Fruit fly (Drosophila melanogaster) whole organism, pupa: ENCODE results near the gene CG8852.
A peak's percentile ranks its signal among the peaks of the same experiment; 100 is the strongest.

Source experiments
- CG10348 ChIP-seq: fragments of 200-800 bp; sonication (Bioruptor generic); IDR thresholded peaks from 2 replicates; pipeline ENCODE4 v1.3.6; 2022; ENCODE audit warnings: missing biosample characterization, missing genetic modification characterization
- CG12605 ChIP-seq: fragments of 200-800 bp; sonication (Bioruptor generic); IDR thresholded peaks from 2 replicates; pipeline ENCODE4 v1.3.6; 2022; ENCODE audit warnings: missing biosample characterization, missing genetic modification characterization
- CG13204 ChIP-seq: fragments of 200-800 bp; sonication (Bioruptor generic); optimal IDR thresholded peaks from 2 replicates; lab custom pipeline; 2018; ENCODE audit warnings: missing biosample characterization, mild to moderate bottlenecking, missing genetic modification characterization, moderate library complexity
- CG14655 ChIP-seq: fragments of 200-800 bp; sonication (Bioruptor generic); optimal IDR thresholded peaks from 3 replicates; lab custom pipeline; 2017; ENCODE audit warnings: mild to moderate bottlenecking, missing biosample characterization, missing genetic modification reagents, missing genetic modification characterization
- CG15710 ChIP-seq: fragments of 200-800 bp; sonication (Bioruptor generic); optimal IDR thresholded peaks from 2 replicates; lab custom pipeline; 2018; ENCODE audit warnings: missing biosample characterization, mild to moderate bottlenecking, missing genetic modification characterization, moderate library complexity
- CG17806 ChIP-seq: fragments of 200-800 bp; sonication (Bioruptor generic); optimal IDR thresholded peaks from 2 replicates; lab custom pipeline; 2018; ENCODE audit warnings: missing biosample characterization, mild to moderate bottlenecking, missing genetic modification characterization, moderate library complexity
- CG32121 ChIP-seq: fragments of 200-800 bp; sonication (Bioruptor generic); IDR thresholded peaks from 2 replicates; pipeline ENCODE4 v1.3.6; 2022; ENCODE audit warnings: missing biosample characterization, missing genetic modification characterization
- CG34367 ChIP-seq: fragments of 200-800 bp; sonication (Bioruptor generic); optimal IDR thresholded peaks from 2 replicates; lab custom pipeline; 2018; ENCODE audit warnings: missing biosample characterization, mild to moderate bottlenecking, missing genetic modification characterization
- CG4496 ChIP-seq: fragments of 200-800 bp; sonication (Bioruptor generic); IDR thresholded peaks from 3 replicates; pipeline ENCODE4 v1.3.6; 2022; ENCODE audit warnings: missing biosample characterization, missing genetic modification characterization
- CG8159 ChIP-seq: fragments of 200-800 bp; sonication (Bioruptor generic); optimal IDR thresholded peaks from 3 replicates; lab custom pipeline; 2018; ENCODE audit warnings: missing biosample characterization, mild to moderate bottlenecking, missing genetic modification characterization, moderate library complexity
- CG8301 ChIP-seq: fragments of 200-800 bp; sonication (Bioruptor generic); optimal IDR thresholded peaks from 2 replicates; lab custom pipeline; 2018; ENCODE audit warnings: missing biosample characterization, mild to moderate bottlenecking, missing genetic modification characterization
- CG9948 ChIP-seq: fragments of 200-800 bp; sonication (Bioruptor generic); optimal IDR thresholded peaks from 2 replicates; lab custom pipeline; 2018; ENCODE audit warnings: missing biosample characterization, mild to moderate bottlenecking, missing genetic modification characterization, moderate library complexity
- D1 ChIP-seq: fragments of 200-800 bp; sonication (Bioruptor generic); optimal IDR thresholded peaks from 2 replicates; lab custom pipeline; 2018; ENCODE audit warnings: missing biosample characterization, mild to moderate bottlenecking, missing genetic modification characterization, moderate library complexity
- EcR ChIP-seq: fragments of 200-800 bp; sonication (Bioruptor generic); optimal IDR thresholded peaks from 3 replicates; lab custom pipeline; 2019; ENCODE audit warnings: missing biosample characterization, missing genetic modification characterization, mild to moderate bottlenecking, moderate library complexity, missing genetic modification reagents
- Ets98B ChIP-seq: fragments of 200-800 bp; sonication (Bioruptor generic); IDR thresholded peaks from 2 replicates; pipeline ENCODE4 v1.3.6; 2022; ENCODE audit warnings: missing biosample characterization, missing genetic modification characterization
- Pif1A ChIP-seq: fragments of 200-800 bp; sonication (Bioruptor generic); optimal IDR thresholded peaks from 3 replicates; lab custom pipeline; 2016; ENCODE audit warnings: missing biosample characterization, missing genetic modification characterization
- Pif1B ChIP-seq: fragments of 200-800 bp; sonication (Bioruptor generic); optimal IDR thresholded peaks from 3 replicates; lab custom pipeline; 2016; ENCODE audit warnings: missing biosample characterization, missing genetic modification characterization
- Snoo ChIP-seq: fragments of 200-800 bp; sonication (Bioruptor generic); optimal IDR thresholded peaks from 3 replicates; lab custom pipeline; 2017; ENCODE audit warnings: missing biosample characterization, mild to moderate bottlenecking, missing genetic modification characterization, inconsistent platforms
- fd96Ca ChIP-seq: fragments of 200-800 bp; sonication (Bioruptor generic); IDR thresholded peaks from 3 replicates; pipeline ENCODE4 v1.3.6; 2022; ENCODE audit warnings: missing biosample characterization, missing genetic modification characterization
- gl ChIP-seq: fragments of 200-800 bp; sonication (Bioruptor generic); optimal IDR thresholded peaks from 2 replicates; lab custom pipeline; 2018; ENCODE audit warnings: missing biosample characterization, mild to moderate bottlenecking, missing genetic modification characterization
- rn ChIP-seq: fragments of 200-800 bp; sonication (Bioruptor generic); IDR thresholded peaks from 2 replicates; pipeline ENCODE4 v1.3.6; 2022; ENCODE audit warnings: missing biosample characterization, missing genetic modification characterization

CG8852 gene

DNA sequence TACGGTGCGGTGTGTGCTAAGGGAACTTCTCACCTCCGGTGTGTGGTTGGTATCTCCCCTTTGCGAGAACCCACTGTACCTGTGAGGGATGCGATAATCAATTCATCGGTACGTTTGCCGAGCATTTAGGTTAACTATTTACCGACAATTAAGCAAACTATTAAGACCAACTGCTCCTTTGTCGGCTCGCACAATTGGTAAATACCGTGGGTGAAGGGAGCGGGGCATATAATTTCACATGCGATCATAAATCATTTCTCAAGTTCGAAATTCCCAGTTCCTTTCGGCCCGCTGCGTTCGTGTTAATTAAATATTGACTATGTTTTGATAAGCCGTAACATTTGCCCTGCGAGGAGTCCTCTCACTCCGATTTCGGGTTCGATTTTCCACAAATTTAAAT lies 23.9 kb downstream of the CG8852 start:
- TF ChIP-seq CG15710 (tag; lab: Kevin White, UChicago) = no peak
- TF ChIP-seq CG34367 (tag; lab: Kevin White, UChicago) = no peak
- TF ChIP-seq Snoo (tag; lab: Kevin White, UChicago) = no peak
- no peak for TF ChIP-seq CG9948 (tag; lab: Kevin White, UChicago)
- no peak for TF ChIP-seq CG10348 (GFP tag; lab: Robert Waterston, UW)
- TF ChIP-seq Ets98B (GFP tag; lab: Robert Waterston, UW) = no peak
- no peak for TF ChIP-seq Pif1B (GFP tag; lab: Kevin White, UChicago)
- TF ChIP-seq CG4496 (GFP tag; lab: Robert Waterston, UW) = no peak
- no peak for TF ChIP-seq CG8301
- no peak for TF ChIP-seq rn (GFP tag; lab: Robert Waterston, UW)
- no peak for TF ChIP-seq CG14655 (GFP tag; lab: Kevin White, UChicago)
- TF ChIP-seq CG32121 (GFP tag; lab: Robert Waterston, UW) = no peak
- no peak for TF ChIP-seq CG17806 (tag; lab: Kevin White, UChicago)
- no peak for TF ChIP-seq CG12605 (GFP tag; lab: Robert Waterston, UW)
- no peak for TF ChIP-seq CG8159 (tag; lab: Kevin White, UChicago)
- TF ChIP-seq, all 21 proteins: peak for 0

DNA sequence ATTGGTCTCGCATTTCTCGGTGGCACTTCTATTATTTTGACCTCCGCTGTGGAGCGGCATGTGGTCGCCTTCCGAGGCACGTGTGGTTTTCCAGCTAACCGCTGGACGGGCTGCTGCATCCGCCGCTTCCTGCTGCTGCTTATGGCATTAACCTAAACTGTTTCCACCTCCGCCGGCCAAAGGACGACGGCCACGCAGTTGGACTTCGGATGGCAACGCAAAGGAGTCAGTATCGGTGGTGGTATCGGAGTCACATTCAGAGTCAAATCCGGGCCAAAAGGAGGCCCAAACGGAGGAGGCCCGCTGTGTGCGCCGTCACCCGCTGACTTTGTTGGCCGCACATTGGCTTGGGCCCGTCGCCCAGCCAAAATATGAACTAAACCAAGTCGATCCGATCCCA lies 24.8 kb downstream of the CG8852 start:
- TF ChIP-seq CG14655 (GFP tag; lab: Kevin White, UChicago) (no peak), CG4496 (GFP tag; lab: Robert Waterston, UW) (no peak)

DNA sequence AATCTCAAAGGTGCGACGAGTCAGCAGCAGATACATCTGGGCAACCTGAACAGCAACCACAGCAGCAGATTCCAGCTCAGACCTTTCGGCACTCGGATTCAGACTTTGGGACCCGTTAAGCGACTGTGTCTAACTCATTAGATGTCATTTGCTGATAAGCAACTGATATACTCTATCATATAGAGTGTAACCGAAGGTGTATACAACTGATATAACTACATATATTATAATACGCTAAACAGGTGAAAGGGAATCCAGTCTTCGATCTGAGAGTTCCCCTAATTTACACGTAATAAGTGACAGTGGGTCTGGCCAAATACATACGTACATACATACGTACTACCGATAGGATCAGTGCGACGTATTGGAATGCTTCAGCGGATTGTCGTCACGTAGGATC lies 25.7 kb downstream of the CG8852 start:
- TF ChIP-seq CG34367 (tag; lab: Kevin White, UChicago) (no peak), CG13204 (no peak), D1 (no peak), Pif1A (no peak), rn (GFP tag; lab: Robert Waterston, UW) (no peak), CG9948 (tag; lab: Kevin White, UChicago) (no peak), EcR (GFP tag; lab: Kevin White, UChicago) (no peak), fd96Ca (GFP tag; lab: Robert Waterston, UW) (no peak), CG4496 (GFP tag; lab: Robert Waterston, UW) (no peak), CG32121 (GFP tag; lab: Robert Waterston, UW) (no peak), CG15710 (tag; lab: Kevin White, UChicago) (no peak), Ets98B (GFP tag; lab: Robert Waterston, UW) (no peak), gl (tag; lab: Kevin White, UChicago) (no peak), CG10348 (GFP tag; lab: Robert Waterston, UW) (no peak), CG8159 (tag; lab: Kevin White, UChicago) (no peak), Pif1B (GFP tag; lab: Kevin White, UChicago) (no peak), Snoo (tag; lab: Kevin White, UChicago) (no peak), CG17806 (tag; lab: Kevin White, UChicago) (no peak), CG14655 (GFP tag; lab: Kevin White, UChicago) (no peak)
- TF ChIP-seq, all 21 proteins: peak for 0

DNA sequence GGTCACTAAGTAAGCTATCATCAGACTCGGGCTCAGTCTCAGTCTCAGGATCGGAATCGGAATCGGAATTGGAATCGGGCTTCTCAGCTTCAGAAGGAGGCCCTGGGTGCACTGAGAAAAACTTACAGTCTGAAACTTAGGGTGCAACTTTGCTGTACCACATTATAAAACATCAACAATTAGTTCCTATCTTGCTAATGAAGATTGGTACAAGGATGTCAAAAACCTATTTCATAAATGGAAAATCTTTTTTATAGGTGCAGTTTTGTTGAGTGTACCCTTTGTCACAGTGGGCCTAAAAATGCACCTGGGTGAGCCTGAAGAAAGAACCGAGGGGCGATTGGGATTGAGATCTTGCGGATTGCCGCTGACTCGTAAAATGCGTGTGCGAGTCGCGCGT lies 27.8 kb downstream of the CG8852 start:
- TF ChIP-seq Ets98B (GFP tag; lab: Robert Waterston, UW) (0 out of 2 replicates have a peak, but pooled peaks have one; percentile 21), CG8159 (tag; lab: Kevin White, UChicago) (peak; percentile 85), CG8301 (peak; percentile 48), Pif1A (peak; percentile 66), CG34367 (tag; lab: Kevin White, UChicago) (peak; percentile 67), CG13204 (peak; percentile 54), CG17806 (tag; lab: Kevin White, UChicago) (peak; percentile 82), CG32121 (GFP tag; lab: Robert Waterston, UW) (no peak), fd96Ca (GFP tag; lab: Robert Waterston, UW) (peak; percentile 68; the same call in 2 of the 3 replicates), CG14655 (GFP tag; lab: Kevin White, UChicago) (peak; percentile 69), Snoo (tag; lab: Kevin White, UChicago) (peak; percentile 50), CG10348 (GFP tag; lab: Robert Waterston, UW) (no peak), rn (GFP tag; lab: Robert Waterston, UW) (no peak), Pif1B (GFP tag; lab: Kevin White, UChicago) (peak; percentile 55), CG4496 (GFP tag; lab: Robert Waterston, UW) (peak; percentile 66; the same call in 2 of the 3 replicates), EcR (GFP tag; lab: Kevin White, UChicago) (no peak), CG15710 (tag; lab: Kevin White, UChicago) (peak; percentile 85), CG9948 (tag; lab: Kevin White, UChicago) (peak; percentile 81), CG12605 (GFP tag; lab: Robert Waterston, UW) (peak; percentile 26; the same call in 1 of the 2 replicates), gl (tag; lab: Kevin White, UChicago) (peak; percentile 72), D1 (peak; percentile 31)

DNA sequence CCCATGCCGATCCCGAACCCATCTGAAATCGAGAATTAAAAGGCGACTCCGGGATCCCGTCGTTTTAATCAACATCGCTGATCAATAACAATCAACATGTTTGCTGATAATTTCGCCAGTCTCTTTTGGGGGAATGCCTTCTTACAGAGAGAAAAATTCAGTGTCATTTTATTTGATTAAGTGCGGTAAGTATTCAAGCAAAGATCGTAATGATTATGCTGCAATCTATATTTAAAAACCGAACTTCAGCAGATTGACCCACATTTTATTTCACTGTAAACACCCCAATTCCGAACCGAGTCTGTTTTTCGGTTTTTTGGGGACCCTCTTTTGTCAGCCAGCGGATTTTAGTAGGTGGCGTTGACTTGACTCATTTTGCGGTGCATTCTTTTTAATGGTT lies 29.0 kb downstream of the CG8852 start:
- TF ChIP-seq CG10348 (GFP tag; lab: Robert Waterston, UW) (no peak), Snoo (tag; lab: Kevin White, UChicago) (peak; percentile 55)

DNA sequence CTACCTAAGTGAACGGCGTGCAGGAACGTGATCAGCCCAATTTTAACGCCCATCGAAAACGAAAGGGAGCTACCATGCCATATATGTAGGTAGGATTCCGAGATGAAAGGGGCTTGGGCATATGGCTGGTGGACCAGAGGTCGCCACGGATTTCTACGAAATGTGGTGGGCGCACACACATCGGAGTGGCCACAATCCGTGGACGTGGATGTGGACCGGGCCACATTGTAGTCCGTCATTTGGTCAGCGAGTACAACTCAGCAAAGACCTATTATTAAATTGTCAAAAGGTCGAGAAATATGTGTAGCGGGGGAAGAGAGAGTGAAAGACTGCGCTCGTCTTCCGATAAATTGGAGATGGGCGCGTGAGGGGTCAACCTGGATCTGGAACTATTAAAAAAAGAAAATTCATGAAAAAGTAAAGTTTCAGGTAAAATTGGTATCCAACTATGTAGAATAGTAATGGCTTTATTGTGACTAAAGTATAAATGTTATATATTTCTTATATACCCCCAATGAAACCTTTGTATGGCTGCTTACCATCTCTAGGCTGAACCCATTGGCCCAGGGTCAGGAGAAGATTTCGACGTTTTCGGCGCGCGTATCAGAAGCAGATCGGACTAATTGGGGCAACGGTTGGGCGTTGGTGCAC lies 30.6 kb downstream of the CG8852 start:
- no peak for TF ChIP-seq EcR (GFP tag; lab: Kevin White, UChicago)
- no peak for TF ChIP-seq D1
- no peak for TF ChIP-seq CG14655 (GFP tag; lab: Kevin White, UChicago)
- no peak for TF ChIP-seq CG34367 (tag; lab: Kevin White, UChicago)
- no peak for TF ChIP-seq CG12605 (GFP tag; lab: Robert Waterston, UW)
- TF ChIP-seq Snoo (tag; lab: Kevin White, UChicago) = no peak
- no peak for TF ChIP-seq CG9948 (tag; lab: Kevin White, UChicago)
